Worm (Caenorhabditis elegans) whole organism, late embryonic: ENCODE data around the gene T24E12.11.

Experiments
- K02D7.2 ChIP-seq: sonication (generic microtip); optimal IDR thresholded peaks from 2 replicates; lab custom pipeline; 2017; ENCODE audit warnings: mild to moderate bottlenecking, missing genetic modification characterization, missing compliant biosample characterization
- ets-4 ChIP-seq: sonication (generic microtip); optimal IDR thresholded peaks from 2 replicates; lab custom pipeline; 2016; ENCODE audit warnings: missing genetic modification characterization, missing compliant biosample characterization
- fkh-10 ChIP-seq: fragments of 150-350 bp; optimal IDR thresholded peaks from 2 replicates; lab custom pipeline; 2014; ENCODE audit warnings: missing biosample characterization, missing genetic modification reagents, missing genetic modification characterization
- hlh-6 ChIP-seq: sonication (generic microtip); optimal IDR thresholded peaks from 2 replicates; lab custom pipeline; 2016; ENCODE audit warnings: missing genotype, missing genetic modification characterization, missing compliant biosample characterization
- hlh-8 ChIP-seq: sonication (generic microtip); optimal IDR thresholded peaks from 2 replicates; lab custom pipeline; 2016; ENCODE audit warnings: missing genotype, missing genetic modification characterization, missing compliant biosample characterization
- nfya-1 ChIP-seq: sonication (generic microtip); optimal IDR thresholded peaks from 2 replicates; lab custom pipeline; 2017; ENCODE audit warnings: missing genetic modification characterization, mild to moderate bottlenecking, missing compliant biosample characterization, antibody characterized with exemption, moderate library complexity
- unc-3 ChIP-seq, 2 experiments: fragments of 200-800 bp in 1 of 2; sonication (Bioruptor generic) in 1 of 2; sonication (generic microtip) in 1 of 2; conservative IDR thresholded peaks in 1 of 2; optimal IDR thresholded peaks in 1 of 2; 2 replicates each; pipeline versions ENCODE4 v1.3.6 to Lab custom; 2016 to 2022; ENCODE audit warnings: missing compliant biosample characterization in 2 of 2, missing genetic modification characterization in 2 of 2, missing genetic modification reagents in 1 of 2
- unc-55 ChIP-seq: sonication (generic microtip); optimal IDR thresholded peaks from 2 replicates; lab custom pipeline; 2017; ENCODE audit warnings: missing biosample characterization, missing genetic modification reagents, missing genetic modification characterization

DNA sequence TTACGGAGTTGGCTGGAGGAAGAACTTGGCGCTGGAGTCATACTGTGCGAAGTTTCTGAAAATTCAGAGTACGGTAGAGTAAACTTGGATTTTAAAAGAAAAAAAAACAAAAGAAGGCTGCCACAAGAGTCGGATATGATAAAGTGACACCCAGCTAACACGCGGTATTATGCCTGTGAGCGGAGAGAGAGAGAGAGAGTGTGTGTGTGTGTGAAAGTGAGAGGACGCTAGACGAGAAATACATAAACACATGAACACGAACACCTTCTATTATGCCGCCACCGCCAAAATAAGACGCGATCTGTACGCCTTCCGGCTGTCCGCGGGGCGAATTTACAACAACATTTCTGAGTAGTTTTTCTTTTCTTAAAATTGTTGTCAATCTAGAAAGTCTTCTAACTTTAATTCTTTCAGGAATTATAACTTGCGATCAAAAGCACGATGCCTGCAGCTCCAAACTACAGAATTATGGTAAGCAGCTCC, 42.4 kb downstream of the T24E12.11 start, which contains the start of gene F12E12.6:
- no peak for TF ChIP-seq K02D7.2 (tag; lab: Kevin White, UChicago)
- no peak for TF ChIP-seq nfya-1 (tag; lab: Kevin White, UChicago)
- no peak for TF ChIP-seq fkh-10 (GFP tag; lab: Kevin White, UChicago)
- no peak for TF ChIP-seq unc-3 (GFP tag; conservative IDR thresholded peaks at IDR 0.05; lab: Robert Waterston, UW)
- TF ChIP-seq unc-3 (tag; optimal IDR thresholded peaks at IDR 0.05; lab: Kevin White, UChicago): no peak
- TF ChIP-seq hlh-8 (tag; lab: Kevin White, UChicago): no peak
- TF ChIP-seq unc-55 (GFP tag; lab: Kevin White, UChicago): no peak
- TF ChIP-seq hlh-6: no peak
- no peak for TF ChIP-seq ets-4 (tag; lab: Kevin White, UChicago)
